Worm (Caenorhabditis elegans): ENCODE results near the gene top-2.

The top-2 gene

ce11 chrII:11914304-11914703 is 39.4 kb downstream of the top-2 start, which contains the start of gene ZK930.7 (continued):
- TF ChIP-seq nfya-1 (tag; optimal IDR thresholded peaks at IDR 0.05; ENCODE audit: borderline replicate concordance, insufficient read depth), result no peak
- no peak for TF ChIP-seq pha-4 (tag; optimal IDR thresholded peaks at IDR 0.05)

- TF ChIP-seq F49E8.2 (tag; optimal IDR thresholded peaks at IDR 0.05; ENCODE audit: insufficient read depth) (peak; percentile 60), snpc-3.4 (tag; optimal IDR thresholded peaks at IDR 0.05) (peak; percentile 20), lsl-1 (GFP tag; optimal IDR thresholded peaks at IDR 0.05) (peak; percentile 82), hmg-1.2 (GFP tag; IDR thresholded peaks at IDR 0.05) (peak; percentile 95), D2030.7 (GFP tag; IDR thresholded peaks at IDR 0.05) (peak; percentile 17; the same call in 1 of the 2 replicates), snpc-1.3 (tag; optimal IDR thresholded peaks at IDR 0.05; ENCODE audit: insufficient read depth) (peak; percentile 45), K11D2.4 (GFP tag; IDR thresholded peaks at IDR 0.05) (no peak), madf-6 (GFP tag; IDR thresholded peaks at IDR 0.05) (peak; percentile 67), lin-54 (GFP tag; optimal IDR thresholded peaks at IDR 0.05) (peak; percentile 40), dpl-1 (GFP tag; optimal IDR thresholded peaks at IDR 0.05) (peak; percentile 37), die-1 (tag; optimal IDR thresholded peaks at IDR 0.05) (no peak), F33H1.4 (GFP tag; IDR thresholded peaks at IDR 0.05) (peak; percentile 58), xnd-1 (tag; optimal IDR thresholded peaks at IDR 0.05) (peak; percentile 26), efl-1 (GFP tag; optimal IDR thresholded peaks at IDR 0.05) (peak; percentile 19), tlf-1 (GFP tag; optimal IDR thresholded peaks at IDR 0.05) (no peak), repo-1 (tag; optimal IDR thresholded peaks at IDR 0.05) (no peak), nhr-27 (tag; optimal IDR thresholded peaks at IDR 0.05) (no peak)
These were observed 41.0 kb downstream of the top-2 start, which contains the start of the genes vps-15 and hmg-12 for ce11 chrII:11915770-11916554. Gene vps-15 (minus strand): TSS chrII:11915852. Gene hmg-12 (plus strand): TSS chrII:11916513.

- no peak for TF ChIP-seq hlh-12 (tag; optimal IDR thresholded peaks at IDR 0.05)
- TF ChIP-seq ama-1 (optimal IDR thresholded peaks at IDR 0.05), result no peak
- TF ChIP-seq ama-1 (GFP tag; optimal IDR thresholded peaks at IDR 0.05), result no peak
- peak; percentile 47; the same call in 1 of the 2 replicates for TF ChIP-seq pbrm-1 (GFP tag; IDR thresholded peaks at IDR 0.05)
- no peak for TF ChIP-seq lsy-27 (tag; optimal IDR thresholded peaks at IDR 0.05; ENCODE audit: borderline replicate concordance, insufficient read depth)
- TF ChIP-seq ceh-40 (GFP tag; IDR thresholded peaks at IDR 0.05), result no peak
- TF ChIP-seq T07F8.4 (tag; optimal IDR thresholded peaks at IDR 0.05), result peak; percentile 27
- TF ChIP-seq attf-3 (GFP tag; conservative IDR thresholded peaks at IDR 0.05), result no peak
- TF ChIP-seq dox-1 (GFP tag; IDR thresholded peaks at IDR 0.05), result 0 out of 2 replicates have a peak, but pooled peaks have one; percentile 15
- TF ChIP-seq hsf-1 (GFP tag; IDR thresholded peaks at IDR 0.05), result no peak
- 0 out of 2 replicates have a peak, but pooled peaks have one; percentile 24 for TF ChIP-seq hmg-1.2 (GFP tag; IDR thresholded peaks at IDR 0.05)
- no peak for TF ChIP-seq F52B5.7 (tag; optimal IDR thresholded peaks at IDR 0.05)
- TF ChIP-seq attf-6 (GFP tag; IDR thresholded peaks at IDR 0.05), result no peak
- TF ChIP-seq lin-54 (GFP tag; optimal IDR thresholded peaks at IDR 0.05), result peak; percentile 12
- peak; percentile 27 for TF ChIP-seq die-1 (tag; optimal IDR thresholded peaks at IDR 0.05)
- peak; percentile 43 for TF ChIP-seq lsl-1 (GFP tag; optimal IDR thresholded peaks at IDR 0.05)
- peak; percentile 65 for TF ChIP-seq lin-26 (GFP tag; IDR thresholded peaks at IDR 0.05)
- TF ChIP-seq sptf-2 (GFP tag; optimal IDR thresholded peaks at IDR 0.05), result no peak
These were observed 41.6 kb downstream of the top-2 start for ce11 chrII:11916555-11916941.

Measured in whole organism, young adult.